Fruit fly (Drosophila melanogaster) ovary, adult (tissue): ENCODE measurements around the gene Itgbn.

Source experiments
- CG17801 ChIP-seq: fragments of 200-800 bp; optimal IDR thresholded peaks from 2 replicates; lab custom pipeline; 2019; ENCODE audit warnings: missing biosample characterization, mild to moderate bottlenecking, missing genetic modification characterization, moderate library complexity; ENCODE audit not compliant: partially characterized antibody

The Itgbn gene

dm6 chr2L:21029154-21029553 is 23.7 kb upstream of the Itgbn start:
- no peak for TF ChIP-seq CG17801

dm6 chr2L:21029749-21030148 is 23.1 kb upstream of the Itgbn start:
- peak; percentile 10 for TF ChIP-seq CG17801

DNA sequence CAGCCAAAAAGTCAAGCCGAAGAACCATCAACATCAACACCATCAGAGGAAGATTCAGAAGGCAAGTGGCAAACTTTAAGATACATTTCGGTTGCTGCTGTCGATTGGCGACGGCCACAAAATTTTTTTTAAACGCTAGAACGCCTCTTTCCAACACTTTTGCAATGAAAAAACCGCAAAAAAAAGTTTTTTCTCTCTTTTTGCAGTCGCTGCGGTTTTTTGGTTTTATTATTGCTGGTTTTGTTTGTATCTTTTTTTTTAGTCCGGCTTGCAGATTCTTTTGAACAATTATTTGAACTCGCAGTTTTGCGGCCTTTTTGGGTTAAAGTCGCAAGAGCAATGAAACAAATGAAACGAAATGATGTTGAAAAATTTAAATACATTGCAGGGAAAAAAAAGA is 22.6 kb upstream of the Itgbn start:
- peak; percentile 5 for TF ChIP-seq CG17801

dm6 chr2L:21033315-21033714 is 19.5 kb upstream of the Itgbn start:
- no peak for TF ChIP-seq CG17801

dm6 chr2L:21034388-21034787 is 18.4 kb upstream of the Itgbn start:
- no peak for TF ChIP-seq CG17801

DNA sequence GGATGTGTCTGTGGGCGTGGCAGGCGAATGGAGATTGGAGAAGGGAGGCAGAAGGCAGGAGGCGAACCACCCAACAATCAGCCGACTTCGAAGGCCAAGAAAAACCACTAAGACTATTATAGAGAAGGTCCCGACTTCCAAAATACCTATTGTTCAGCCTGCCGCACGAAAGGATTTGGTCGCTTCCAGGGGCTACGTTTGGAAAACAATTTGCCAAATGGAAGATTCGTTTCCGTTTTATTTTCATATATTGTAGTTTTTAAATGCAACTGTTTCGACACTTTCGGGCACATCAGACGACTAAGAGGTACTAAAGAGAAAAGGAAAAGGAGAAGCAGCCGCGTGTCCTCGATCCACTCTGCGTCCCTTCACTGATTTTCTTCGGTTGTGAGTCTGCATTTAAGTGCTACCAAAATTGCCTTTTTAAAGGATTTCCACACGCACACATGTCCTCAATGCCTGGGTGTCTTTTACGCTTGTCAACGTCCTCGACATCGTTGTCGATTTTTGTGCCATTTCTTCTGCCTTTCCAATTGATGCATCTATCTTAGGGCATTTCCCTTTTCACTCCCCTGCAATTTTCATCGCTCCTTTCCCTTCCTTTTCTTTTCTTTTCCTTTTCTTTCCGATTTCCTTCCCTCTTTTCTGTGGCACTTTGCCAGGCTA is 17.0 kb upstream of the Itgbn start:
- no peak for TF ChIP-seq CG17801

DNA sequence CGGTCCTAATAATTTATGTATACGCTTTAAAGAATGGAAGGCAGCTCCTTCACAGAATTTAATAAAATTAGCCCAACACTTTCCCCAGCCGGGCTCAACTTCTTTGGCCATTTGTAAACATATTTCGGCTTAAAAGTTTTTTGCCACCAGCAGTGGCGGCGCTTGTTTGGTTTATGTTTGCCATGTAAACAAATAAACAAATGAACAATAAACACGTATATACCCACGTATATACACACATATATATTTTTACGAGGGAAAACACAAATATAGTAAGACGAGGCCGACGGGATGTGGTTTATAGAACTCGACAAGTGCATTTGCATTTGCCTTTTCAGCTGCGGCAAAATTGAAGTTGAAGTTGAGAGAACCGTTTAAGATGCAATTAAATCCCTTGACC is 15.1 kb upstream of the Itgbn start:
- TF ChIP-seq CG17801: no peak

- no peak for TF ChIP-seq CG17801
These were observed 14.1 kb upstream of the Itgbn start for dm6 chr2L:21038723-21039122.

dm6 chr2L:21039569-21040159 is 13.2 kb upstream of the Itgbn start:
- no peak for TF ChIP-seq CG17801

DNA sequence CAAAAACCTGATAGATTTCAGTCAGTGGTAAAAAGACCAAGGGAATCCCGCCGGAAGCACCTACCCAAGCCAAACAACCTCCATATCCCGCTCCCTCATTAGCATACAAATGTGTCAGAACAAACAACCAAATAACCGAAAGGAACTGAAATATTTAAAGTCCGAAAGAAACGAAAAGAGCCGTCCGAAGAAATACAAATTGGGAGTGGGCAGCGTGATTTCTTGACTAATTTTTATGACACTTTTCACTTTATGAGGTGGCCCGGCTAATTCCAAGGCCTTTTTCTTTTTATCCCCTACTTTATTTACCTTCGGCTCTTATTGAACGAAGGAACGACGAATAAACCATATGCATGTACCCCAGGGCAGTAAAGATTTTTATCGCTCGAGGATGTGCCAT is 12.1 kb upstream of the Itgbn start:
- TF ChIP-seq CG17801: no peak

- TF ChIP-seq CG17801: no peak
These were observed 728 bp upstream of the Itgbn start, which contains the start of gene CG42238 for dm6 chr2L:21051873-21052736. TSS of gene CG42238 (minus strand) at chr2L:21052164.

DNA sequence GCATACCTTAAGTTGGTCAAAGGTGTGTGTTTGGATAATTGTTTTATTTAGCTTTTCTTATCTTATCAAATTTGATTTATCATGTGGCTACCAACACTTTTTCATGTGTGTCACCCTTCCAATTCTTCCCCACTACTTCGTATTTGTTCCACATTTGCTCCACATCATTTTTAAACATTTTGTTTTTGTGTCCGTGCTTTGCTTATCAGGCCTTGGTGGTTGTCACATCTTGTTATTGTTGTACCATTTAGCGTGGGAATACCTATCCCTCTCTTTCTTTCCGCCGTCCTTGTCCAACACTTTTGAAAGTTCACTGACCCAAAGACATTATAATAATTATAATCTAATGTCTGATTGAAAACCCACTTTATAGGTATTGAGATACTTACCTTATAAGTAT is 790 bp downstream of the Itgbn start:
- no peak for TF ChIP-seq CG17801

- TF ChIP-seq CG17801: no peak
These were observed 8.8 kb downstream of the Itgbn start for dm6 chr2L:21061591-21061990.

dm6 chr2L:21062611-21063010 is 9.8 kb downstream of the Itgbn start:
- TF ChIP-seq CG17801: no peak

dm6 chr2L:21065889-21066288 is 13.1 kb downstream of the Itgbn start:
- no peak for TF ChIP-seq CG17801

DNA sequence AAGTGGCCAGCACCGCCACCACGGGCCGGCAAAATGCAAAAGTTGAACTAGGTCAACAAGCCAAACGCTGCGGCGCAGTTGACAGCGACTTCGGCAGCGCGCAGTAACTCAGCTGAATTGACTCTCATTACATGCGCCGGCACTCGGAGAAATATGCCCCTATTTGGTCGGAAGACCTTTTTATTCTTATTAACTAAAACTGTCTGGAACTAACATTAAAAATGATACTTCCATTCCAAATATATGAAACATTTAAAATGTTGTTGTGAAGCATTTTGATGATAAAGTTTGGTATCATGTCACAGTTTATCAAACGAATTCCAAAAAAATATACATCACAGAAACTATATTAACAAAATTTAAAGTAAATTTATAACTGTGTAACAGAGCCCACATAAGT is 14.3 kb downstream of the Itgbn start:
- no peak for TF ChIP-seq CG17801

- TF ChIP-seq CG17801: no peak
These were observed 16.9 kb downstream of the Itgbn start for dm6 chr2L:21069776-21070175.

DNA sequence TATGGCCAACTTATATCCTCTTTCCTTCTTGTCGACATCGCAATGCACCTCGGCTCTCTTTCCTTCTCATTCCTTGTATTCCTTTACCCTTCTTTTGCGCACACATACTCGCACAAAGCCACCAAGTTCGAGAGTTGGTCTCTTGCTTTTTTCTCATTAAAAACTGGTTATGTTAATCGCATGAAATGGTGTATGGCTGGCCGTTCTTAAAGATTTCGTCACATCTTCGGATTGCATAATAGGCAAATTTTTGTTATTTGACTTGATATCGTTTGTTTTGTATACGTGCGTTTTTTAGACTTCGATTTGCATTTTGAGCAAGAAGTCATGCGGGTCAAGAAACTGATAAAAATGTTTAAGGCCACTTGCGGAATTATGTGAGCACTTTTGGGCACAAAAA is 18.0 kb downstream of the Itgbn start:
- no peak for TF ChIP-seq CG17801
